Worm (Caenorhabditis elegans) whole organism, L2 larva: ENCODE measurements around the gene ZK1290.1.

ENCODE experiments used
- R02D3.7 ChIP-seq: fragments of 150-350 bp; optimal IDR thresholded peaks from 2 replicates; lab custom pipeline; 2014; ENCODE audit warnings: missing biosample characterization, missing genetic modification characterization
- Y55F3AM.14 ChIP-seq: fragments of 200-800 bp; sonication (Bioruptor generic); optimal IDR thresholded peaks from 2 replicates; lab custom pipeline; 2018; ENCODE audit warnings: mild to moderate bottlenecking, missing genetic modification characterization, missing compliant biosample characterization
- ZK546.5 ChIP-seq: sonication (generic microtip); optimal IDR thresholded peaks from 2 replicates; lab custom pipeline; 2017; ENCODE audit warnings: missing biosample characterization, missing genetic modification characterization
- alr-1 ChIP-seq: fragments of 150-350 bp; optimal IDR thresholded peaks from 2 replicates; lab custom pipeline; 2014; ENCODE audit warnings: missing biosample characterization, missing genetic modification characterization
- aly-2 ChIP-seq: fragments of 150-350 bp; optimal IDR thresholded peaks from 2 replicates; lab custom pipeline; 2014; ENCODE audit warnings: missing biosample characterization, missing genetic modification characterization
- ama-1 ChIP-seq: fragments of 150-350 bp; optimal IDR thresholded peaks from 2 replicates; lab custom pipeline; 2018; ENCODE audit warnings: inconsistent platforms
- blmp-1 ChIP-seq: sonication (generic microtip); optimal IDR thresholded peaks from 2 replicates; lab custom pipeline; 2017; ENCODE audit warnings: missing genetic modification characterization, mild to moderate bottlenecking, missing compliant biosample characterization, antibody characterized with exemption, moderate library complexity; ENCODE audit not compliant: insufficient read depth
- ceh-16 ChIP-seq: fragments of 150-350 bp; optimal IDR thresholded peaks from 2 replicates; lab custom pipeline; 2014; ENCODE audit warnings: missing biosample characterization, missing genetic modification characterization
- ceh-82 ChIP-seq: fragments of 150-350 bp; optimal IDR thresholded peaks from 2 replicates; lab custom pipeline; 2014; ENCODE audit warnings: missing biosample characterization, missing genetic modification characterization
- crh-2 ChIP-seq: sonication (generic microtip); optimal IDR thresholded peaks from 2 replicates; lab custom pipeline; 2017; ENCODE audit warnings: missing biosample characterization, missing genetic modification characterization
- egl-27 ChIP-seq: sonication (generic microtip); optimal IDR thresholded peaks from 3 replicates; lab custom pipeline; 2017; ENCODE audit warnings: missing biosample characterization, missing genetic modification reagents, missing genetic modification characterization
- elt-1 ChIP-seq: fragments of 150-350 bp; optimal IDR thresholded peaks from 2 replicates; lab custom pipeline; 2014; ENCODE audit warnings: missing biosample characterization, missing genetic modification characterization
- elt-3 ChIP-seq: sonication (generic microtip); optimal IDR thresholded peaks from 2 replicates; lab custom pipeline; 2017; ENCODE audit warnings: missing biosample characterization, missing genetic modification characterization
- fos-1 ChIP-seq: fragments of 150-350 bp; optimal IDR thresholded peaks from 2 replicates; lab custom pipeline; 2014; ENCODE audit warnings: missing biosample characterization, missing genetic modification characterization
- lin-11 ChIP-seq: fragments of 150-350 bp; sonication (generic microtip); optimal IDR thresholded peaks from 2 replicates; lab custom pipeline; 2014; ENCODE audit warnings: missing biosample characterization, missing genetic modification characterization, inconsistent platforms, mixed read lengths
- lin-39 ChIP-seq: fragments of 150-350 bp; optimal IDR thresholded peaks from 2 replicates; lab custom pipeline; 2014; ENCODE audit warnings: missing biosample characterization, missing genetic modification reagents, missing genetic modification characterization
- lsy-2 ChIP-seq, 2 experiments: fragments of 150-350 bp in 1 of 2; sonication (generic microtip) in 1 of 2; optimal IDR thresholded peaks; 2 replicates each; lab custom pipeline; 2014 to 2017; ENCODE audit warnings: missing biosample characterization in 2 of 2, missing genetic modification characterization in 2 of 2
- mab-5 ChIP-seq: fragments of 150-350 bp; optimal IDR thresholded peaks from 2 replicates; lab custom pipeline; 2014; ENCODE audit warnings: missing biosample characterization, missing genetic modification characterization
- mbf-1 ChIP-seq: sonication (generic microtip); optimal IDR thresholded peaks from 2 replicates; lab custom pipeline; 2017; ENCODE audit warnings: missing biosample characterization, missing genetic modification characterization
- mdl-1 ChIP-seq, 2 experiments: fragments of 150-350 bp in 1 of 2; sonication (generic microtip) in 1 of 2; optimal IDR thresholded peaks; 2 replicates each; lab custom pipeline; 2017; ENCODE audit warnings: missing biosample characterization in 2 of 2, missing genetic modification characterization in 2 of 2
- nhr-11 ChIP-seq: fragments of 150-350 bp; optimal IDR thresholded peaks from 2 replicates; lab custom pipeline; 2014; ENCODE audit warnings: missing biosample characterization, missing genetic modification characterization
- nhr-21 ChIP-seq: fragments of 150-350 bp; optimal IDR thresholded peaks from 2 replicates; lab custom pipeline; 2014; ENCODE audit warnings: missing biosample characterization, missing genetic modification characterization
- nhr-23 ChIP-seq: fragments of 150-350 bp; optimal IDR thresholded peaks from 2 replicates; lab custom pipeline; 2014; ENCODE audit warnings: missing biosample characterization, missing genetic modification reagents, missing genetic modification characterization
- nhr-237 ChIP-seq: fragments of 150-350 bp; optimal IDR thresholded peaks from 2 replicates; lab custom pipeline; 2014; ENCODE audit warnings: missing biosample characterization, missing genetic modification characterization
- nhr-25 ChIP-seq: fragments of 150-350 bp; sonication (generic microtip); optimal IDR thresholded peaks from 3 replicates; lab custom pipeline; 2014; ENCODE audit warnings: missing biosample characterization, missing genetic modification characterization
- nhr-77 ChIP-seq: fragments of 150-350 bp; optimal IDR thresholded peaks from 2 replicates; lab custom pipeline; 2014; ENCODE audit warnings: missing biosample characterization, missing genetic modification characterization
- sem-4 ChIP-seq: fragments of 150-350 bp; optimal IDR thresholded peaks from 2 replicates; lab custom pipeline; 2014; ENCODE audit warnings: missing biosample characterization, missing genetic modification reagents, missing genetic modification characterization
- sma-3 ChIP-seq: sonication (generic microtip); optimal IDR thresholded peaks from 2 replicates; lab custom pipeline; 2016; ENCODE audit warnings: missing genetic modification reagents, missing genetic modification characterization, missing compliant biosample characterization
- sma-9 ChIP-seq, 2 experiments: fragments of 150-350 bp in 1 of 2; sonication (generic microtip) in 1 of 2; optimal IDR thresholded peaks; 2 replicates each; lab custom pipeline; 2014 to 2016; ENCODE audit warnings: missing genetic modification characterization in 2 of 2, mild to moderate bottlenecking in 1 of 2, missing biosample characterization in 1 of 2, missing compliant biosample characterization in 1 of 2, missing genetic modification reagents in 1 of 2, moderate library complexity in 1 of 2
- unc-39 ChIP-seq: fragments of 150-350 bp; optimal IDR thresholded peaks from 2 replicates; lab custom pipeline; 2014; ENCODE audit warnings: missing biosample characterization, missing genetic modification characterization
- unc-55 ChIP-seq: fragments of 150-350 bp; sonication (generic microtip); optimal IDR thresholded peaks from 3 replicates; lab custom pipeline; 2014; ENCODE audit warnings: missing biosample characterization, missing genetic modification reagents, missing genetic modification characterization
- unc-62 ChIP-seq: fragments of 150-350 bp; optimal IDR thresholded peaks from 2 replicates; lab custom pipeline; 2014; ENCODE audit warnings: missing biosample characterization, missing genetic modification reagents, missing genetic modification characterization
- zag-1 ChIP-seq: fragments of 150-350 bp; optimal IDR thresholded peaks from 2 replicates; lab custom pipeline; 2014; ENCODE audit warnings: missing biosample characterization, missing genetic modification characterization
- ztf-1 ChIP-seq: fragments of 200-800 bp; sonication (Bioruptor generic); conservative IDR thresholded peaks from 2 replicates; pipeline ENCODE4 v1.3.6; 2022; ENCODE audit warnings: missing genetic modification characterization, missing compliant biosample characterization

The ZK1290.1 gene

ce11 chrII:7530944-7531343 is 30.6 kb upstream of the ZK1290.1 start, which contains the start of gene wrt-1:
TSS of gene wrt-1 (plus strand) at chrII:7530996.
- TF ChIP-seq blmp-1 (tag; lab: Kevin White, UChicago) = peak; percentile 5
- peak; percentile 12 for TF ChIP-seq nhr-21 (tag; lab: Kevin White, UChicago)
- no peak for TF ChIP-seq ceh-16
- TF ChIP-seq, all 48 proteins: peak for 2

- TF ChIP-seq sma-9 (GFP tag; optimal IDR thresholded peaks at IDR 0.05; lab: Kevin White, UChicago) (peak; percentile 54), sma-9 (tag; optimal IDR thresholded peaks at IDR 0.05; lab: Kevin White, UChicago) (no peak), nhr-25 (peak; percentile 29), nhr-21 (tag; lab: Kevin White, UChicago) (peak; percentile 51), sem-4 (no peak), alr-1 (tag; lab: Kevin White, UChicago) (no peak)
Observed at ce11 chrII:7531478-7531877, 30.1 kb upstream of the ZK1290.1 start.

- TF ChIP-seq zag-1 (tag; lab: Kevin White, UChicago) = no peak
- TF ChIP-seq nhr-11 (tag; lab: Kevin White, UChicago) = no peak
- TF ChIP-seq nhr-237 (tag; lab: Kevin White, UChicago) = no peak
- no peak for TF ChIP-seq elt-3 (tag; lab: Kevin White, UChicago)
- no peak for TF ChIP-seq nhr-23 (tag; lab: Kevin White, UChicago)
- no peak for TF ChIP-seq mdl-1 (tag; optimal IDR thresholded peaks at IDR 0.05; lab: Kevin White, UChicago)
- no peak for TF ChIP-seq ama-1 (lab: Kevin White, UChicago)
- TF ChIP-seq mbf-1 = no peak
- TF ChIP-seq elt-1 (tag; lab: Kevin White, UChicago) = peak; percentile 53
- TF ChIP-seq lin-39 (tag; lab: Kevin White, UChicago) = no peak
- TF ChIP-seq Y55F3AM.14 (GFP tag; lab: Kevin White, UChicago) = no peak
- no peak for TF ChIP-seq fos-1 (tag; lab: Kevin White, UChicago)
- TF ChIP-seq ceh-82 = no peak
- TF ChIP-seq lsy-2 (tag; optimal IDR thresholded peaks at IDR 0.05; lab: Kevin White, UChicago) = no peak
- TF ChIP-seq unc-62 (GFP tag; lab: Kevin White, UChicago) = no peak
- no peak for TF ChIP-seq egl-27
- TF ChIP-seq sma-9 (GFP tag; optimal IDR thresholded peaks at IDR 0.05; lab: Kevin White, UChicago) = peak; percentile 23
- TF ChIP-seq sma-9 (tag; optimal IDR thresholded peaks at IDR 0.05; lab: Kevin White, UChicago) = no peak
- no peak for TF ChIP-seq sma-3 (GFP tag; lab: Kevin White, UChicago)
- TF ChIP-seq mab-5 = no peak
- no peak for TF ChIP-seq blmp-1 (tag; lab: Kevin White, UChicago)
- no peak for TF ChIP-seq nhr-77 (tag; lab: Kevin White, UChicago)
- no peak for TF ChIP-seq unc-55 (GFP tag; lab: Kevin White, UChicago)
- TF ChIP-seq ZK546.5 (tag; lab: Kevin White, UChicago) = no peak
- peak; percentile 44 for TF ChIP-seq ceh-16
Observed at ce11 chrII:7534369-7534768, 27.2 kb upstream of the ZK1290.1 start, which contains the start of gene wrt-10. TSS of gene wrt-10 (minus strand) at chrII:7534563.

ce11 chrII:7534934-7535333 is 26.6 kb upstream of the ZK1290.1 start, which contains the start of gene ZK1290.13:
TSS of gene ZK1290.13 (plus strand) at chrII:7535006.
- TF ChIP-seq sma-3 (GFP tag; lab: Kevin White, UChicago) (no peak), R02D3.7 (tag; lab: Kevin White, UChicago) (no peak), unc-39 (tag; lab: Kevin White, UChicago) (no peak), ZK546.5 (tag; lab: Kevin White, UChicago) (no peak), blmp-1 (tag; lab: Kevin White, UChicago) (no peak), ztf-1 (GFP tag; lab: Robert Waterston, UW) (no peak), elt-3 (tag; lab: Kevin White, UChicago) (no peak), fos-1 (tag; lab: Kevin White, UChicago) (peak; percentile 70), mbf-1 (no peak), crh-2 (peak; percentile 14), nhr-21 (tag; lab: Kevin White, UChicago) (no peak), nhr-77 (tag; lab: Kevin White, UChicago) (no peak), ceh-82 (no peak), aly-2 (tag; lab: Kevin White, UChicago) (no peak), lin-11 (tag; lab: Kevin White, UChicago) (no peak), nhr-11 (tag; lab: Kevin White, UChicago) (no peak), nhr-25 (no peak)
